Worm (Caenorhabditis elegans): ENCODE data around the gene F41C3.11.

- TF ChIP-seq rnt-1 (tag; optimal IDR thresholded peaks at IDR 0.05) (no peak), ceh-24 (tag; optimal IDR thresholded peaks at IDR 0.05) (no peak), nfya-1 (tag; optimal IDR thresholded peaks at IDR 0.05) (no peak), hlh-13 (GFP tag; optimal IDR thresholded peaks at IDR 0.05) (no peak), nhr-11 (tag; optimal IDR thresholded peaks at IDR 0.05) (no peak), sox-2 (GFP tag; IDR thresholded peaks at IDR 0.05) (no peak), ama-1 (optimal IDR thresholded peaks at IDR 0.05) (no peak), ztf-16 (tag; optimal IDR thresholded peaks at IDR 0.05) (no peak), dmd-4 (tag; optimal IDR thresholded peaks at IDR 0.05; ENCODE audit: borderline replicate concordance) (no peak), che-1 (tag; optimal IDR thresholded peaks at IDR 0.05) (no peak), fax-1 (tag; optimal IDR thresholded peaks at IDR 0.05) (no peak), dve-1 (tag; optimal IDR thresholded peaks at IDR 0.05) (no peak), ceh-2 (tag; optimal IDR thresholded peaks at IDR 0.05) (no peak)
Measured at ce11 chrII:4715676-4716075, 18.1 kb downstream of the F41C3.11 start, which contains the start of gene F41C3.8.
